Worm (Caenorhabditis elegans) whole organism, L4/young adult: ENCODE results near the gene set-2.

Source experiments
- W03F9.2 ChIP-seq: fragments of 150-350 bp; optimal IDR thresholded peaks from 2 replicates; lab custom pipeline; 2014; ENCODE audit warnings: missing biosample characterization, missing genetic modification characterization
- dao-5 ChIP-seq: sonication (generic microtip); optimal IDR thresholded peaks from 2 replicates; lab custom pipeline; 2016; ENCODE audit warnings: missing genotype, missing genetic modification characterization, moderate library complexity, missing compliant biosample characterization
- him-1 ChIP-seq: sonication (generic microtip); optimal IDR thresholded peaks from 2 replicates; lab custom pipeline; 2016; ENCODE audit warnings: missing genotype, missing genetic modification reagents, missing genetic modification characterization, missing compliant biosample characterization

DNA sequence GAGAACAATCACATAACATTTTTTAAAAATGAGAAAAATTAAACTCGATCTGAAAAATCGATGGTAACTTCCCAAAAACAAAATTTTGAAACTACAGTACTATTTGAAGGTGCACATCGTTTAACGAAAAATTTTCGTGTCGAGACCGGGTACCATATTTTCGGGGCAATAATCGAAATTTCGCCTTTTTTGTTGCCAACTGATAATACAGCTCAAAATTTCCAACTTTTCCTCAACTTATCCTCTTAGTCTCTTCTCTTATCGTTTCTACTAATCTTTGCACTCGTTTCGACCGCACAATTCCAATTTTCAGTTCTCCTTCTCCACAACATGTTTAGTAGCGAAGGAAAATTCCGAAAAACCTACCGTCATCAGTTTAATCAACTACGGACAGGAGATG, 23.1 kb downstream of the set-2 start, which contains the start of gene rom-1:
- TF ChIP-seq him-1 (tag; lab: Kevin White, UChicago) = no peak
- TF ChIP-seq W03F9.2 (tag; lab: Kevin White, UChicago) = no peak
- TF ChIP-seq dao-5 (tag; lab: Kevin White, UChicago) = no peak
